Worm (Caenorhabditis elegans) whole organism, L1 larva: ENCODE data around the gene ostf-4.

ENCODE experiments used
- ama-1 ChIP-seq: fragments of 150-350 bp; optimal IDR thresholded peaks from 2 replicates; lab custom pipeline; 2014
- egl-27 ChIP-seq, 2 experiments: fragments of 150-350 bp in 1 of 2; sonication (generic microtip); optimal IDR thresholded peaks; 3 replicates each; lab custom pipeline; 2017 to 2018; ENCODE audit warnings: missing biosample characterization in 2 of 2, missing genetic modification characterization in 2 of 2, missing genetic modification reagents in 2 of 2
- lir-3 ChIP-seq: sonication (generic microtip); optimal IDR thresholded peaks from 2 replicates; lab custom pipeline; 2016; ENCODE audit warnings: mild to moderate bottlenecking, missing genetic modification characterization, moderate library complexity, missing compliant biosample characterization; ENCODE audit not compliant: poor library complexity
- mdl-1 ChIP-seq, 2 experiments: fragments of 150-350 bp; optimal IDR thresholded peaks; 2 replicates each; lab custom pipeline; 2014 to 2017; ENCODE audit warnings: missing biosample characterization in 2 of 2, missing genetic modification characterization in 2 of 2, inconsistent platforms in 1 of 2
- nhr-12 ChIP-seq: sonication (generic microtip); optimal IDR thresholded peaks from 2 replicates; lab custom pipeline; 2017; ENCODE audit warnings: missing biosample characterization, missing genetic modification characterization

DNA sequence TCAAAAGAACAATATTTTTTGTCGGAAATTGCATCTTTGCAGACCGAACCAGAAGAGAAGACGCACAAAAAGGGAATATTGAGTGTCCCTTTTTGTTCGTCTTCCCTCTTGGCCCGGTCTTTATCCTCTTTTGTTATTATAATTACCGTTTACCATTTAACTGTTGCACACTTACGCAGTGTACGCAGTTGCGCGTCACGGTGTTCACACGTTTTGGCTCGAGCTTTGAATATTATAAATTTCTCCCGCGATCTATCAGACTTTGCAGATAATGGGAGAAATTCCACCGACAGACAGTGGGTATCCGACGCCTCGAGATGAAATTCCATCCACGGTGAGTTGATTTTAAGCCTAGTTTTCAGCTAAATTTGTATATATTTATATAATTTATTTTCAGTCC, 2.4 kb upstream of the ostf-4 start, which contains the start of gene sas-7:
- no peak for TF ChIP-seq egl-27 (tag; optimal IDR thresholded peaks at IDR 0.05; lab: Kevin White, UChicago)
- TF ChIP-seq mdl-1 (tag; optimal IDR thresholded peaks at IDR 0.05; lab: Kevin White, UChicago): no peak
- TF ChIP-seq ama-1 (lab: Kevin White, UChicago): no peak
- no peak for TF ChIP-seq nhr-12 (tag; lab: Kevin White, UChicago)
- TF ChIP-seq lir-3: no peak
